Worm (Caenorhabditis elegans): Measurements from ENCODE around the gene tag-18.

- TF ChIP-seq sem-4 (tag; optimal IDR thresholded peaks at IDR 0.05): no peak
- no peak for TF ChIP-seq snpc-4 (tag; optimal IDR thresholded peaks at IDR 0.05)
- TF ChIP-seq nhr-25 (tag; optimal IDR thresholded peaks at IDR 0.05): no peak
- no peak for TF ChIP-seq mbf-1 (tag; optimal IDR thresholded peaks at IDR 0.05)
- no peak for TF ChIP-seq nhr-12 (tag; optimal IDR thresholded peaks at IDR 0.05)
- TF ChIP-seq ztf-11 (tag; optimal IDR thresholded peaks at IDR 0.05): no peak
- TF ChIP-seq lin-39 (tag; optimal IDR thresholded peaks at IDR 0.05): no peak
- TF ChIP-seq nhr-77 (tag; optimal IDR thresholded peaks at IDR 0.05): no peak
- TF ChIP-seq ama-1 (optimal IDR thresholded peaks at IDR 0.05): no peak
- no peak for TF ChIP-seq C34F6.9 (tag; optimal IDR thresholded peaks at IDR 0.05)
- TF ChIP-seq fos-1 (tag; optimal IDR thresholded peaks at IDR 0.05): no peak
Observed at ce11 chrX:3768717-3769116, 34.9 kb upstream of the tag-18 start, which contains the start of gene F47B7.5.

All from whole organism, L2 larva.